Worm (Caenorhabditis elegans) whole organism, L1 larva: ENCODE results near the gene clec-173.
A peak's percentile ranks its signal among the peaks of the same experiment; 100 is the strongest.

Experiments used
- C16A3.4 ChIP-seq: fragments of 150-350 bp; optimal IDR thresholded peaks from 2 replicates; lab custom pipeline; 2014; ENCODE audit warnings: missing biosample characterization, missing genetic modification characterization
- C34B4.2 ChIP-seq: sonication (generic microtip); optimal IDR thresholded peaks from 2 replicates; lab custom pipeline; 2017; ENCODE audit warnings: mild to moderate bottlenecking, missing genetic modification characterization, missing compliant biosample characterization
- aha-1 ChIP-seq: fragments of 150-350 bp; optimal IDR thresholded peaks from 2 replicates; lab custom pipeline; 2014; ENCODE audit warnings: missing biosample characterization, missing genetic modification characterization
- alr-1 ChIP-seq: fragments of 200-800 bp; sonication (Bioruptor generic); optimal IDR thresholded peaks from 2 replicates; lab custom pipeline; 2018; ENCODE audit warnings: borderline replicate concordance, mild to moderate bottlenecking, missing genetic modification characterization, missing compliant biosample characterization
- ceh-63 ChIP-seq: fragments of 200-800 bp; sonication (Bioruptor generic); optimal IDR thresholded peaks from 2 replicates; lab custom pipeline; 2018; ENCODE audit warnings: mild to moderate bottlenecking, missing genetic modification characterization, missing compliant biosample characterization
- ceh-8 ChIP-seq: fragments of 200-800 bp; sonication (Bioruptor generic); optimal IDR thresholded peaks from 2 replicates; lab custom pipeline; 2018; ENCODE audit warnings: mild to moderate bottlenecking, missing genetic modification characterization, moderate library complexity, missing compliant biosample characterization
- efl-3 ChIP-seq: fragments of 200-800 bp; sonication (Bioruptor generic); optimal IDR thresholded peaks from 2 replicates; lab custom pipeline; 2018; ENCODE audit warnings: mild to moderate bottlenecking, missing genetic modification characterization, missing compliant biosample characterization
- egl-13 ChIP-seq: sonication (generic microtip); optimal IDR thresholded peaks from 2 replicates; lab custom pipeline; 2016; ENCODE audit warnings: missing genotype, missing genetic modification reagents, missing genetic modification characterization, missing compliant biosample characterization
- egl-27 ChIP-seq, 2 experiments: fragments of 150-350 bp in 1 of 2; sonication (generic microtip); optimal IDR thresholded peaks; 3 replicates each; lab custom pipeline; 2017 to 2018; ENCODE audit warnings: missing biosample characterization in 2 of 2, missing genetic modification characterization in 2 of 2, missing genetic modification reagents in 2 of 2
- elt-3 ChIP-seq, 6 experiments: fragments of 150-350 bp in 1 of 6; sonication (generic microtip); optimal IDR thresholded peaks; 2 replicates each; lab custom pipeline; 2017 to 2018; ENCODE audit warnings: missing biosample characterization in 6 of 6, missing genetic modification characterization in 6 of 6, inconsistent platforms in 1 of 6
- ets-5 ChIP-seq: fragments of 200-800 bp; sonication (Bioruptor generic); IDR thresholded peaks from 2 replicates; pipeline ENCODE4 v1.3.6; 2022; ENCODE audit warnings: missing genetic modification characterization, missing compliant biosample characterization
- fkh-10 ChIP-seq: sonication (generic microtip); optimal IDR thresholded peaks from 2 replicates; lab custom pipeline; 2017; ENCODE audit warnings: missing biosample characterization, missing genetic modification reagents, missing genetic modification characterization
- fkh-4 ChIP-seq: sonication (generic microtip); optimal IDR thresholded peaks from 2 replicates; lab custom pipeline; 2016; ENCODE audit warnings: missing compliant biosample characterization, missing genetic modification characterization, borderline replicate concordance
- fos-1 ChIP-seq: fragments of 150-350 bp; optimal IDR thresholded peaks from 2 replicates; lab custom pipeline; 2014; ENCODE audit warnings: missing biosample characterization, missing genetic modification characterization
- hlh-4 ChIP-seq: sonication (generic microtip); optimal IDR thresholded peaks from 2 replicates; lab custom pipeline; 2016; ENCODE audit warnings: mild to moderate bottlenecking, missing genetic modification characterization, missing compliant biosample characterization
- hpl-2 ChIP-seq: fragments of 150-350 bp; optimal IDR thresholded peaks from 2 replicates; lab custom pipeline; 2014; ENCODE audit warnings: missing biosample characterization, missing genetic modification reagents, missing genetic modification characterization
- irx-1 ChIP-seq: sonication (generic microtip); optimal IDR thresholded peaks from 2 replicates; lab custom pipeline; 2016; ENCODE audit warnings: missing genetic modification characterization, missing compliant biosample characterization
- jun-1 ChIP-seq: fragments of 150-350 bp; optimal IDR thresholded peaks from 2 replicates; lab custom pipeline; 2014; ENCODE audit warnings: missing biosample characterization, missing genetic modification reagents, missing genetic modification characterization
- lin-13 ChIP-seq: fragments of 150-350 bp; optimal IDR thresholded peaks from 2 replicates; lab custom pipeline; 2014; ENCODE audit warnings: missing biosample characterization, missing genetic modification reagents, missing genetic modification characterization
- lin-14 ChIP-seq: fragments of 200-800 bp; sonication (Bioruptor generic); optimal IDR thresholded peaks from 2 replicates; lab custom pipeline; 2018; ENCODE audit warnings: mild to moderate bottlenecking, missing genetic modification characterization, moderate library complexity, missing compliant biosample characterization
- lin-15B ChIP-seq: fragments of 150-350 bp; sonication (generic microtip); optimal IDR thresholded peaks from 3 replicates; lab custom pipeline; 2014; ENCODE audit warnings: missing biosample characterization, missing genetic modification characterization
- lin-39 ChIP-seq: fragments of 150-350 bp; optimal IDR thresholded peaks from 2 replicates; lab custom pipeline; 2014; ENCODE audit warnings: missing biosample characterization, missing genetic modification reagents, missing genetic modification characterization
- lir-3 ChIP-seq: sonication (generic microtip); optimal IDR thresholded peaks from 2 replicates; lab custom pipeline; 2016; ENCODE audit warnings: mild to moderate bottlenecking, missing genetic modification characterization, moderate library complexity, missing compliant biosample characterization; ENCODE audit not compliant: poor library complexity
- lsy-2 ChIP-seq, 2 experiments: fragments of 150-350 bp; optimal IDR thresholded peaks; 2 replicates each; lab custom pipeline; 2014; ENCODE audit warnings: missing biosample characterization in 2 of 2, missing genetic modification characterization in 2 of 2
- mab-9 ChIP-seq: fragments of 200-800 bp; sonication (Bioruptor generic); IDR thresholded peaks from 2 replicates; pipeline ENCODE4 v1.3.6; 2022; ENCODE audit warnings: missing genetic modification reagents, missing genetic modification characterization, missing compliant biosample characterization
- mef-2 ChIP-seq: fragments of 150-350 bp; optimal IDR thresholded peaks from 2 replicates; lab custom pipeline; 2014; ENCODE audit warnings: missing biosample characterization, missing genetic modification characterization
- nhr-11 ChIP-seq: fragments of 150-350 bp; optimal IDR thresholded peaks from 2 replicates; lab custom pipeline; 2014; ENCODE audit warnings: missing biosample characterization, missing genetic modification characterization
- nhr-12 ChIP-seq: sonication (generic microtip); optimal IDR thresholded peaks from 2 replicates; lab custom pipeline; 2017; ENCODE audit warnings: missing biosample characterization, missing genetic modification characterization
- nhr-20 ChIP-seq: sonication (generic microtip); optimal IDR thresholded peaks from 2 replicates; lab custom pipeline; 2016; ENCODE audit warnings: mild to moderate bottlenecking, missing genetic modification characterization, missing compliant biosample characterization
- nhr-237 ChIP-seq: fragments of 150-350 bp; optimal IDR thresholded peaks from 2 replicates; lab custom pipeline; 2014; ENCODE audit warnings: missing biosample characterization, missing genetic modification characterization
- nhr-28 ChIP-seq: fragments of 150-350 bp; optimal IDR thresholded peaks from 2 replicates; lab custom pipeline; 2014; ENCODE audit warnings: missing biosample characterization, missing genetic modification characterization
- nhr-77 ChIP-seq: fragments of 150-350 bp; optimal IDR thresholded peaks from 2 replicates; lab custom pipeline; 2014; ENCODE audit warnings: missing biosample characterization, missing genetic modification characterization
- nhr-84 ChIP-seq: sonication (generic microtip); optimal IDR thresholded peaks from 2 replicates; lab custom pipeline; 2017; ENCODE audit warnings: missing biosample characterization, missing genetic modification characterization
- nhr-90 ChIP-seq: sonication (generic microtip); optimal IDR thresholded peaks from 2 replicates; lab custom pipeline; 2016; ENCODE audit warnings: mild to moderate bottlenecking, missing genetic modification characterization, missing compliant biosample characterization; ENCODE audit not compliant: poor library complexity
- pag-3 ChIP-seq: sonication (generic microtip); optimal IDR thresholded peaks from 2 replicates; lab custom pipeline; 2017; ENCODE audit warnings: missing genetic modification characterization, mild to moderate bottlenecking, missing compliant biosample characterization, antibody characterized with exemption, borderline replicate concordance; ENCODE audit not compliant: insufficient read depth
- pax-3 ChIP-seq: fragments of 200-800 bp; sonication (Bioruptor generic); optimal IDR thresholded peaks from 2 replicates; lab custom pipeline; 2018; ENCODE audit warnings: mild to moderate bottlenecking, missing genetic modification characterization, moderate library complexity, missing compliant biosample characterization
- skn-1 ChIP-seq: fragments of 150-350 bp; optimal IDR thresholded peaks from 2 replicates; lab custom pipeline; 2014; ENCODE audit warnings: missing biosample characterization, missing genetic modification characterization
- snpc-4 ChIP-seq: fragments of 150-350 bp; optimal IDR thresholded peaks from 2 replicates; lab custom pipeline; 2014; ENCODE audit warnings: missing biosample characterization, missing genetic modification characterization
- snu-23 ChIP-seq: sonication (generic microtip); optimal IDR thresholded peaks from 2 replicates; lab custom pipeline; 2016; ENCODE audit warnings: missing genetic modification characterization, missing compliant biosample characterization
- sup-37 ChIP-seq: fragments of 200-800 bp; sonication (Bioruptor generic); optimal IDR thresholded peaks from 2 replicates; lab custom pipeline; 2018; ENCODE audit warnings: mild to moderate bottlenecking, missing genetic modification characterization, missing compliant biosample characterization
- tbx-2 ChIP-seq: sonication (generic microtip); optimal IDR thresholded peaks from 2 replicates; lab custom pipeline; 2016; ENCODE audit warnings: missing genetic modification characterization, missing compliant biosample characterization
- tlp-1 ChIP-seq: fragments of 150-350 bp; optimal IDR thresholded peaks from 2 replicates; lab custom pipeline; 2014; ENCODE audit warnings: missing biosample characterization, missing genetic modification characterization
- unc-130 ChIP-seq: fragments of 150-350 bp; optimal IDR thresholded peaks from 2 replicates; lab custom pipeline; 2017; ENCODE audit warnings: missing biosample characterization, missing genetic modification characterization, inconsistent platforms
- unc-62 ChIP-seq: fragments of 150-350 bp; optimal IDR thresholded peaks from 2 replicates; lab custom pipeline; 2014; ENCODE audit warnings: missing biosample characterization, missing genetic modification reagents, missing genetic modification characterization
- unc-86 ChIP-seq: sonication (generic microtip); optimal IDR thresholded peaks from 2 replicates; lab custom pipeline; 2016; ENCODE audit warnings: missing genetic modification characterization, missing compliant biosample characterization
- unc-98 ChIP-seq: fragments of 200-800 bp; sonication (Bioruptor generic); IDR thresholded peaks from 2 replicates; pipeline ENCODE4 v1.3.6; 2022; ENCODE audit warnings: missing genetic modification characterization, missing compliant biosample characterization
- vab-15 ChIP-seq: sonication (generic microtip); optimal IDR thresholded peaks from 2 replicates; lab custom pipeline; 2017; ENCODE audit warnings: missing genotype, mild to moderate bottlenecking, missing genetic modification characterization, missing compliant biosample characterization
- xbp-1 ChIP-seq: sonication (generic microtip); optimal IDR thresholded peaks from 2 replicates; lab custom pipeline; 2016; ENCODE audit warnings: missing genetic modification characterization, missing compliant biosample characterization
- zip-4 ChIP-seq: fragments of 200-800 bp; sonication (Bioruptor generic); optimal IDR thresholded peaks from 2 replicates; lab custom pipeline; 2018; ENCODE audit warnings: mild to moderate bottlenecking, missing genetic modification characterization, moderate library complexity, missing compliant biosample characterization

Gene clec-173

DNA sequence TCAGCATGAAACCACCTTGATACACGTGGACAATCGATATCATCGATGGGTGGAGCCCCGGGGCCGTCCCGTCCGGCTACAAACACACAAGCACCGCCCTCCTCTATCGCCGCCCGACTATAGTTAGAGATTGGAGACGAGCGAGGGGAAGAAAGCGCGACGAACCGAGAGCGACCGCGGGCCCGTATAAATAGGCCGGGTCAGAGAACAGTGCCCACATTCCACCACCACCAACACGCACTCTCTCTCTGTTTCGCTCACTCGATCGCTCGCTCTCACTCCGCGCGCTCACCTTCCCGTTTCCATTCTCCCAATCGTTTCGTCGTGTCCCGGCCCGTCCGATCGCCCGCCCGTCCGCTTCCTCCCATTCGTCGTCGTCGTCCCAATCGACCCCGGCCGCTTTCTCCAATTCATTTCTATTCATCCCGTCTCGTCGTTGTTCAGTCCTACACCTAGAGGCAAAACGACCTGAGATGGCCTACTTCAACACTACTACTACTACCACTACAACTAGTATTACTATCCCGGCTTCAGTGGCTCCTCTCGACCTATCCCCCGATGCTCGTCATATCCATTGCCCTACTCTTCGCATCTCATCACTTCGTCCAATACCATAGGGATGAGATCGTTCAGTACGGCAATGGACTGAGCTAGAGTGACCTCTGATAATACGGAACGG is 34.6 kb downstream of the clec-173 start (continued):
- TF ChIP-seq unc-86: no peak
- no peak for TF ChIP-seq mef-2 (tag; lab: Kevin White, UChicago)
- no peak for TF ChIP-seq nhr-11 (tag; lab: Kevin White, UChicago)
- TF ChIP-seq irx-1 (tag; lab: Kevin White, UChicago): peak; percentile 28
- peak; percentile 7 for TF ChIP-seq snpc-4 (tag; lab: Kevin White, UChicago)
- peak; percentile 85 for TF ChIP-seq lin-14
- TF ChIP-seq lir-3 (tag; lab: Kevin White, UChicago): no peak
- peak in 2 of 6 experiments; percentile 55 to 57 for TF ChIP-seq elt-3 (tag; optimal IDR thresholded peaks at IDR 0.05; lab: Kevin White, UChicago)
- TF ChIP-seq unc-130 (tag; lab: Kevin White, UChicago): peak; percentile 38
- no peak for TF ChIP-seq nhr-12
- peak; percentile 26 to 42 for TF ChIP-seq lsy-2 (tag; optimal IDR thresholded peaks at IDR 0.05; lab: Kevin White, UChicago)
- no peak for TF ChIP-seq fkh-4
- TF ChIP-seq ceh-63 (GFP tag; lab: Kevin White, UChicago): no peak
- no peak for TF ChIP-seq C34B4.2 (tag; lab: Kevin White, UChicago)
- TF ChIP-seq nhr-90: peak; percentile 74
- no peak for TF ChIP-seq ets-5 (GFP tag; lab: Robert Waterston, UW)
- no peak for TF ChIP-seq nhr-28 (tag; lab: Kevin White, UChicago)
- TF ChIP-seq mab-9 (GFP tag; lab: Robert Waterston, UW): no peak
- no peak for TF ChIP-seq efl-3 (GFP tag; lab: Kevin White, UChicago)
- no peak for TF ChIP-seq pag-3 (tag; lab: Kevin White, UChicago)
- peak; percentile 86 for TF ChIP-seq snu-23 (GFP tag; lab: Kevin White, UChicago)
- TF ChIP-seq hpl-2 (GFP tag; lab: Kevin White, UChicago): no peak
- no peak for TF ChIP-seq unc-62 (GFP tag; lab: Kevin White, UChicago)
- peak; percentile 78 for TF ChIP-seq nhr-20 (tag; lab: Kevin White, UChicago)
- no peak for TF ChIP-seq hlh-4 (tag; lab: Kevin White, UChicago)
- TF ChIP-seq skn-1 (tag; lab: Kevin White, UChicago): peak; percentile 7
- TF ChIP-seq alr-1 (tag; lab: Kevin White, UChicago): no peak
- no peak for TF ChIP-seq egl-27 (tag; optimal IDR thresholded peaks at IDR 0.05; lab: Kevin White, UChicago)
- TF ChIP-seq nhr-84 (tag; lab: Kevin White, UChicago): no peak
- peak; percentile 20 for TF ChIP-seq zip-4 (GFP tag; lab: Kevin White, UChicago)
- no peak for TF ChIP-seq lin-39 (tag; lab: Kevin White, UChicago)
- TF ChIP-seq C16A3.4 (tag; lab: Kevin White, UChicago): peak; percentile 35
- no peak for TF ChIP-seq tlp-1
- no peak for TF ChIP-seq unc-98 (GFP tag; lab: Robert Waterston, UW)
- peak; percentile 58 for TF ChIP-seq tbx-2
- no peak for TF ChIP-seq fkh-10 (GFP tag; lab: Kevin White, UChicago)
- peak; percentile 72 for TF ChIP-seq xbp-1 (tag; lab: Kevin White, UChicago)
- peak; percentile 29 for TF ChIP-seq jun-1 (tag; lab: Kevin White, UChicago)
- TF ChIP-seq sup-37: peak; percentile 65
- peak; percentile 33 for TF ChIP-seq lin-13 (GFP tag; lab: Kevin White, UChicago)
- TF ChIP-seq aha-1: no peak
- no peak for TF ChIP-seq nhr-237 (tag; lab: Kevin White, UChicago)
- no peak for TF ChIP-seq fos-1 (tag; lab: Kevin White, UChicago)
- no peak for TF ChIP-seq ceh-8 (GFP tag; lab: Kevin White, UChicago)
- no peak for TF ChIP-seq pax-3 (tag; lab: Kevin White, UChicago)
- TF ChIP-seq vab-15 (tag; lab: Kevin White, UChicago): no peak
- no peak for TF ChIP-seq egl-13 (tag; lab: Kevin White, UChicago)
- no peak for TF ChIP-seq nhr-77 (tag; lab: Kevin White, UChicago)
- TF ChIP-seq lin-15B (tag; lab: Kevin White, UChicago): no peak
